Worm (Caenorhabditis elegans) whole organism, young adult: ENCODE results near the gene srb-13.

Source experiments
- B0261.1 ChIP-seq: sonication (generic microtip); optimal IDR thresholded peaks from 2 replicates; lab custom pipeline; 2016; ENCODE audit warnings: mild to moderate bottlenecking, missing genetic modification characterization, moderate library complexity, missing compliant biosample characterization
- B0336.3 ChIP-seq: fragments of 200-800 bp; sonication (Bioruptor generic); IDR thresholded peaks from 2 replicates; pipeline ENCODE4 v1.3.6; 2022; ENCODE audit warnings: missing genetic modification characterization, missing compliant biosample characterization
- C06A6.2 ChIP-seq: fragments of 200-800 bp; sonication (Bioruptor generic); conservative IDR thresholded peaks from 2 replicates; pipeline ENCODE4 v1.3.6; 2022; ENCODE audit warnings: missing genetic modification characterization, missing compliant biosample characterization
- F33H1.4 ChIP-seq: fragments of 200-800 bp; sonication (Bioruptor generic); IDR thresholded peaks from 2 replicates; pipeline ENCODE4 v1.3.6; 2022; ENCODE audit warnings: missing genetic modification reagents, missing genetic modification characterization, missing compliant biosample characterization
- K12H6.12 ChIP-seq: fragments of 200-800 bp; sonication (Bioruptor generic); optimal IDR thresholded peaks from 2 replicates; lab custom pipeline; 2018; ENCODE audit warnings: mild to moderate bottlenecking, missing genetic modification characterization, missing compliant biosample characterization
- Y53G8AR.9 ChIP-seq: fragments of 200-800 bp; sonication (Bioruptor generic); conservative IDR thresholded peaks from 2 replicates; pipeline ENCODE4 v1.3.6; 2022; ENCODE audit warnings: missing genetic modification reagents, missing genetic modification characterization, missing compliant biosample characterization
- Y56A3A.18 ChIP-seq: fragments of 200-800 bp; sonication (Bioruptor generic); IDR thresholded peaks from 2 replicates; pipeline ENCODE4 v1.3.6; 2022; ENCODE audit warnings: missing genetic modification reagents, missing genetic modification characterization, missing compliant biosample characterization
- Y67H2A.10 ChIP-seq: fragments of 200-800 bp; sonication (Bioruptor generic); conservative IDR thresholded peaks from 2 replicates; pipeline ENCODE4 v1.3.6; 2022; ENCODE audit warnings: missing genetic modification reagents, missing genetic modification characterization, missing compliant biosample characterization
- Y79H2A.3 ChIP-seq: fragments of 200-800 bp; sonication (Bioruptor generic); conservative IDR thresholded peaks from 2 replicates; pipeline ENCODE4 v1.3.6; 2022; ENCODE audit warnings: missing genetic modification reagents, missing genetic modification characterization, missing compliant biosample characterization
- aptf-2 ChIP-seq: fragments of 200-800 bp; sonication (Bioruptor generic); conservative IDR thresholded peaks from 2 replicates; pipeline ENCODE4 v1.3.6; 2022; ENCODE audit warnings: missing genetic modification reagents, missing genetic modification characterization, missing compliant biosample characterization
- atf-7 ChIP-seq: sonication (generic microtip); optimal IDR thresholded peaks from 2 replicates; lab custom pipeline; 2017; ENCODE audit warnings: mild to moderate bottlenecking, missing genetic modification characterization, missing compliant biosample characterization
- athp-1 ChIP-seq: sonication (generic microtip); optimal IDR thresholded peaks from 2 replicates; lab custom pipeline; 2017; ENCODE audit warnings: mild to moderate bottlenecking, missing genetic modification characterization, missing compliant biosample characterization
- attf-6 ChIP-seq: fragments of 200-800 bp; sonication (Bioruptor generic); IDR thresholded peaks from 2 replicates; pipeline ENCODE4 v1.3.6; 2022; ENCODE audit warnings: missing genetic modification reagents, missing genetic modification characterization, missing compliant biosample characterization
- bed-2 ChIP-seq: fragments of 200-800 bp; sonication (Bioruptor generic); IDR thresholded peaks from 2 replicates; pipeline ENCODE4 v1.3.6; 2022; ENCODE audit warnings: missing genetic modification reagents, missing genetic modification characterization, missing compliant biosample characterization
- cebp-1 ChIP-seq, 2 experiments: fragments of 200-800 bp in 1 of 2; sonication (Bioruptor generic) in 1 of 2; sonication (generic microtip) in 1 of 2; IDR thresholded peaks in 1 of 2; optimal IDR thresholded peaks in 1 of 2; 2 replicates each; pipeline versions ENCODE4 v1.3.6 to Lab custom; 2017 to 2022; ENCODE audit warnings: missing compliant biosample characterization in 2 of 2, missing genetic modification characterization in 2 of 2, mild to moderate bottlenecking in 1 of 2, missing genetic modification reagents in 1 of 2, moderate library complexity in 1 of 2
- chd-7 ChIP-seq: sonication (generic microtip); optimal IDR thresholded peaks from 2 replicates; lab custom pipeline; 2016; ENCODE audit warnings: mild to moderate bottlenecking, missing genetic modification characterization, moderate library complexity, missing compliant biosample characterization
- dox-1 ChIP-seq: fragments of 200-800 bp; sonication (Bioruptor generic); IDR thresholded peaks from 2 replicates; pipeline ENCODE4 v1.3.6; 2022; ENCODE audit warnings: missing genetic modification reagents, missing genetic modification characterization, missing compliant biosample characterization
- egrh-3 ChIP-seq: fragments of 200-800 bp; sonication (Bioruptor generic); IDR thresholded peaks from 2 replicates; pipeline ENCODE4 v1.3.6; 2022; ENCODE audit warnings: missing genetic modification reagents, missing genetic modification characterization, missing compliant biosample characterization
- fkh-3 ChIP-seq: sonication (generic microtip); optimal IDR thresholded peaks from 2 replicates; lab custom pipeline; 2016; ENCODE audit warnings: mild to moderate bottlenecking, missing genetic modification characterization, missing compliant biosample characterization
- gei-17 ChIP-seq: fragments of 200-800 bp; sonication (Bioruptor generic); optimal IDR thresholded peaks from 2 replicates; lab custom pipeline; 2018; ENCODE audit warnings: mild to moderate bottlenecking, missing genetic modification characterization, missing compliant biosample characterization
- hlh-12 ChIP-seq: sonication (generic microtip); optimal IDR thresholded peaks from 2 replicates; lab custom pipeline; 2016; ENCODE audit warnings: missing genetic modification characterization, missing compliant biosample characterization
- hlh-26 ChIP-seq: fragments of 200-800 bp; sonication (Bioruptor generic); conservative IDR thresholded peaks from 2 replicates; pipeline ENCODE4 v1.3.6; 2022; ENCODE audit warnings: missing genetic modification reagents, missing genetic modification characterization, missing compliant biosample characterization
- hsf-1 ChIP-seq: fragments of 200-800 bp; sonication (Bioruptor generic); IDR thresholded peaks from 2 replicates; pipeline ENCODE4 v1.3.6; 2022; ENCODE audit warnings: missing genetic modification reagents, missing genetic modification characterization, missing compliant biosample characterization
- lin-40 ChIP-seq: sonication (generic microtip); optimal IDR thresholded peaks from 2 replicates; lab custom pipeline; 2016; ENCODE audit warnings: missing genetic modification characterization, mild to moderate bottlenecking, missing compliant biosample characterization, missing genotype, missing genetic modification reagents
- lir-1 ChIP-seq: fragments of 200-800 bp; sonication (Bioruptor generic); conservative IDR thresholded peaks from 2 replicates; pipeline ENCODE4 v1.3.6; 2022; ENCODE audit warnings: missing genetic modification reagents, missing genetic modification characterization, missing compliant biosample characterization
- lsy-27 ChIP-seq: sonication (generic microtip); optimal IDR thresholded peaks from 2 replicates; lab custom pipeline; 2017; ENCODE audit warnings: missing genetic modification characterization, mild to moderate bottlenecking, missing compliant biosample characterization, antibody characterized with exemption, missing genotype, borderline replicate concordance; ENCODE audit not compliant: insufficient read depth
- madf-10 ChIP-seq: sonication (generic microtip); optimal IDR thresholded peaks from 2 replicates; lab custom pipeline; 2016; ENCODE audit warnings: mild to moderate bottlenecking, missing genetic modification characterization, missing compliant biosample characterization
- madf-8 ChIP-seq: fragments of 200-800 bp; sonication (Bioruptor generic); conservative IDR thresholded peaks from 2 replicates; pipeline ENCODE4 v1.3.6; 2022; ENCODE audit warnings: missing genetic modification reagents, missing genetic modification characterization, missing compliant biosample characterization
- mcd-1 ChIP-seq: fragments of 200-800 bp; sonication (Bioruptor generic); IDR thresholded peaks from 2 replicates; pipeline ENCODE4 v1.3.6; 2022; ENCODE audit warnings: missing genetic modification reagents, missing genetic modification characterization, missing compliant biosample characterization
- nfyb-1 ChIP-seq: fragments of 200-800 bp; sonication (Bioruptor generic); IDR thresholded peaks from 2 replicates; pipeline ENCODE4 v1.3.6; 2022; ENCODE audit warnings: missing genetic modification reagents, missing genetic modification characterization, missing compliant biosample characterization
- nhr-80 ChIP-seq: sonication (generic microtip); optimal IDR thresholded peaks from 2 replicates; lab custom pipeline; 2016; ENCODE audit warnings: missing genetic modification characterization, missing compliant biosample characterization
- nhr-90 ChIP-seq: sonication (generic microtip); optimal IDR thresholded peaks from 2 replicates; lab custom pipeline; 2016; ENCODE audit warnings: missing genotype, mild to moderate bottlenecking, missing genetic modification characterization, missing compliant biosample characterization
- rcor-1 ChIP-seq: fragments of 200-800 bp; sonication (Bioruptor generic); IDR thresholded peaks from 2 replicates; pipeline ENCODE4 v1.3.6; 2022; ENCODE audit warnings: missing genetic modification reagents, missing genetic modification characterization, missing compliant biosample characterization
- rec-8 ChIP-seq, 2 experiments: sonication (generic microtip); optimal IDR thresholded peaks; 2 replicates each; lab custom pipeline; 2016; ENCODE audit warnings: mild to moderate bottlenecking in 2 of 2, missing genetic modification characterization in 2 of 2, missing genetic modification reagents in 2 of 2, missing genotype in 2 of 2, missing biosample characterization in 1 of 2, missing compliant biosample characterization in 1 of 2, moderate library complexity in 1 of 2
- snpc-1.3 ChIP-seq: sonication (generic microtip); optimal IDR thresholded peaks from 2 replicates; lab custom pipeline; 2017; ENCODE audit warnings: missing genetic modification characterization, mild to moderate bottlenecking, missing compliant biosample characterization, antibody characterized with exemption, moderate library complexity, missing genotype, missing genetic modification reagents; ENCODE audit not compliant: insufficient read depth
- tbp1 ChIP-seq: fragments of 200-800 bp; sonication (Bioruptor generic); optimal IDR thresholded peaks from 2 replicates; lab custom pipeline; 2018; ENCODE audit warnings: mild to moderate bottlenecking, missing genetic modification characterization, missing compliant biosample characterization
- tbx-9 ChIP-seq: sonication (generic microtip); optimal IDR thresholded peaks from 2 replicates; lab custom pipeline; 2016; ENCODE audit warnings: borderline replicate concordance, missing genetic modification characterization, inconsistent platforms, missing compliant biosample characterization
- tlf-1 ChIP-seq: fragments of 200-800 bp; sonication (Bioruptor generic); optimal IDR thresholded peaks from 2 replicates; lab custom pipeline; 2018; ENCODE audit warnings: mild to moderate bottlenecking, missing genetic modification characterization, missing compliant biosample characterization
- unc-62 ChIP-seq: fragments of 150-350 bp; optimal IDR thresholded peaks from 2 replicates; lab custom pipeline; 2014; ENCODE audit warnings: missing biosample characterization, missing genetic modification reagents, missing genetic modification characterization
- zfh-2 ChIP-seq: fragments of 200-800 bp; sonication (Bioruptor generic); conservative IDR thresholded peaks from 2 replicates; pipeline ENCODE4 v1.3.6; 2022; ENCODE audit warnings: missing genetic modification reagents, missing genetic modification characterization, missing compliant biosample characterization
- ztf-22 ChIP-seq: fragments of 200-800 bp; sonication (Bioruptor generic); optimal IDR thresholded peaks from 2 replicates; lab custom pipeline; 2018; ENCODE audit warnings: mild to moderate bottlenecking, missing genetic modification characterization, moderate library complexity, missing compliant biosample characterization

srb-13 gene

ce11 chrII:5157525-5157924 lies at the start of gene srb-13:
Gene srb-13 (minus strand): TSS chrII:5157625.
- TF ChIP-seq hlh-26 (GFP tag; lab: Robert Waterston, UW): no peak
- TF ChIP-seq egrh-3 (GFP tag; lab: Robert Waterston, UW): no peak

- no peak for TF ChIP-seq B0261.1 (tag; lab: Kevin White, UChicago)
- TF ChIP-seq lin-40 (tag; lab: Kevin White, UChicago): no peak
- TF ChIP-seq bed-2 (GFP tag; lab: Robert Waterston, UW): no peak
- TF ChIP-seq mcd-1 (GFP tag; lab: Robert Waterston, UW): no peak
- TF ChIP-seq rcor-1 (GFP tag; lab: Robert Waterston, UW): no peak
- TF ChIP-seq zfh-2 (GFP tag; lab: Robert Waterston, UW): no peak
- TF ChIP-seq B0336.3: no peak
- no peak for TF ChIP-seq madf-8 (GFP tag; lab: Robert Waterston, UW)
- no peak for TF ChIP-seq hlh-12
Observed at ce11 chrII:5205286-5205685, 47.9 kb upstream of the srb-13 start.

- TF ChIP-seq nhr-80 (tag; lab: Kevin White, UChicago) (peak; percentile 47), C06A6.2 (GFP tag; lab: Robert Waterston, UW) (no peak), Y67H2A.10 (GFP tag; lab: Robert Waterston, UW) (no peak), aptf-2 (no peak), rec-8 (tag; optimal IDR thresholded peaks at IDR 0.05; lab: Kevin White, UChicago) (no peak), F33H1.4 (GFP tag; lab: Robert Waterston, UW) (no peak), snpc-1.3 (tag; lab: Kevin White, UChicago) (no peak), cebp-1 (GFP tag; IDR thresholded peaks at IDR 0.05; lab: Robert Waterston, UW) (peak; percentile 44; the same call in 1 of the 2 replicates), cebp-1 (tag; optimal IDR thresholded peaks at IDR 0.05; lab: Kevin White, UChicago) (peak; percentile 64), lsy-27 (no peak)
Observed at ce11 chrII:5202930-5203329, 45.5 kb upstream of the srb-13 start, which contains the start of gene ampd-1. Gene ampd-1 (plus strand): TSS chrII:5203322.

- TF ChIP-seq attf-6 (GFP tag; lab: Robert Waterston, UW) (no peak), dox-1 (GFP tag; lab: Robert Waterston, UW) (no peak), lin-40 (tag; lab: Kevin White, UChicago) (peak; percentile 56), Y79H2A.3 (GFP tag; lab: Robert Waterston, UW) (no peak), nhr-90 (tag; lab: Kevin White, UChicago) (peak; percentile 57), lir-1 (GFP tag; lab: Robert Waterston, UW) (no peak), cebp-1 (GFP tag; IDR thresholded peaks at IDR 0.05; lab: Robert Waterston, UW) (no peak), cebp-1 (tag; optimal IDR thresholded peaks at IDR 0.05; lab: Kevin White, UChicago) (peak; percentile 48), nhr-80 (tag; lab: Kevin White, UChicago) (peak; percentile 96), tbp1 (GFP tag; lab: Kevin White, UChicago) (peak; percentile 40), chd-7 (tag; lab: Kevin White, UChicago) (peak; percentile 64), tbx-9 (tag; lab: Kevin White, UChicago) (no peak), atf-7 (tag; lab: Kevin White, UChicago) (peak; percentile 84), Y53G8AR.9 (GFP tag; lab: Robert Waterston, UW) (0 out of 2 replicates have a peak, but pooled peaks have one; percentile 25), ztf-22 (GFP tag; lab: Kevin White, UChicago) (peak; percentile 85), Y56A3A.18 (GFP tag; lab: Robert Waterston, UW) (no peak), rec-8 (tag; optimal IDR thresholded peaks at IDR 0.05; lab: Kevin White, UChicago) (no peak), fkh-3 (no peak), hsf-1 (GFP tag; lab: Robert Waterston, UW) (no peak), athp-1 (no peak), tlf-1 (GFP tag; lab: Kevin White, UChicago) (peak; percentile 15), gei-17 (GFP tag; lab: Kevin White, UChicago) (peak; percentile 4), madf-10 (tag; lab: Kevin White, UChicago) (peak; percentile 42), B0336.3 (peak; percentile 45; the same call in 1 of the 2 replicates), K12H6.12 (no peak), unc-62 (GFP tag; lab: Kevin White, UChicago) (peak; percentile 63), nfyb-1 (GFP tag; lab: Robert Waterston, UW) (no peak)
Observed at ce11 chrII:5201922-5202562, 44.6 kb upstream of the srb-13 start.
